Fruit fly (Drosophila melanogaster) whole organism, prepupa: ENCODE measurements around the gene CG31800.

Experiments
- Blimp-1 ChIP-seq: fragments of 200-800 bp; sonication (Bioruptor generic); optimal IDR thresholded peaks from 3 replicates; lab custom pipeline; 2017; ENCODE audit warnings: missing biosample characterization, missing genetic modification characterization, mild to moderate bottlenecking, moderate library complexity, missing genetic modification reagents
- CG10631 ChIP-seq: fragments of 200-800 bp; sonication (Bioruptor generic); optimal IDR thresholded peaks from 2 replicates; lab custom pipeline; 2016; ENCODE audit warnings: missing biosample characterization, missing genetic modification characterization
- CG10669 ChIP-seq: fragments of 200-800 bp; sonication (Bioruptor generic); optimal IDR thresholded peaks from 3 replicates; lab custom pipeline; 2018; ENCODE audit warnings: missing biosample characterization, mild to moderate bottlenecking, missing genetic modification characterization, moderate library complexity
- CG11762 ChIP-seq: fragments of 200-800 bp; sonication (Bioruptor generic); optimal IDR thresholded peaks from 3 replicates; lab custom pipeline; 2016; ENCODE audit warnings: missing biosample characterization, missing genetic modification characterization; ENCODE audit not compliant: insufficient read depth
- CG11902 ChIP-seq: fragments of 200-800 bp; sonication (Bioruptor generic); optimal IDR thresholded peaks from 3 replicates; lab custom pipeline; 2016; ENCODE audit warnings: missing biosample characterization, missing genetic modification characterization
- CG1621 ChIP-seq: fragments of 200-800 bp; sonication (Bioruptor generic); optimal IDR thresholded peaks from 3 replicates; lab custom pipeline; 2018; ENCODE audit warnings: missing biosample characterization, mild to moderate bottlenecking, missing genetic modification characterization
- CG16779 ChIP-seq: fragments of 200-800 bp; sonication (Bioruptor generic); optimal IDR thresholded peaks from 3 replicates; lab custom pipeline; 2017; ENCODE audit warnings: missing biosample characterization, mild to moderate bottlenecking, missing genetic modification characterization
- CG31627 ChIP-seq: fragments of 200-800 bp; sonication (Bioruptor generic); optimal IDR thresholded peaks from 3 replicates; lab custom pipeline; 2016; ENCODE audit warnings: missing biosample characterization, missing genetic modification characterization
- CG34406 ChIP-seq: fragments of 200-800 bp; sonication (Bioruptor generic); optimal IDR thresholded peaks from 3 replicates; lab custom pipeline; 2016; ENCODE audit warnings: missing biosample characterization, missing genetic modification characterization
- CG3919 ChIP-seq: fragments of 200-800 bp; sonication (Bioruptor generic); optimal IDR thresholded peaks from 3 replicates; lab custom pipeline; 2016; ENCODE audit warnings: missing biosample characterization, missing genetic modification characterization
- CG4318 ChIP-seq: fragments of 200-800 bp; sonication (Bioruptor generic); optimal IDR thresholded peaks from 3 replicates; lab custom pipeline; 2017; ENCODE audit warnings: missing biosample characterization, mild to moderate bottlenecking, missing genetic modification characterization
- CG6163 ChIP-seq: fragments of 200-800 bp; sonication (Bioruptor generic); IDR thresholded peaks from 3 replicates; pipeline ENCODE4 v1.3.6; 2022; ENCODE audit warnings: missing biosample characterization, missing genetic modification characterization
- CG6276 ChIP-seq: fragments of 200-800 bp; sonication (Bioruptor generic); optimal IDR thresholded peaks from 2 replicates; lab custom pipeline; 2017; ENCODE audit warnings: missing biosample characterization, mild to moderate bottlenecking, missing genetic modification characterization
- CG6792 ChIP-seq: fragments of 200-800 bp; sonication (Bioruptor generic); optimal IDR thresholded peaks from 3 replicates; lab custom pipeline; 2016; ENCODE audit warnings: missing biosample characterization, missing genetic modification characterization
- CG6854 ChIP-seq: fragments of 200-800 bp; sonication (Bioruptor generic); optimal IDR thresholded peaks from 2 replicates; lab custom pipeline; 2017; ENCODE audit warnings: missing biosample characterization, mild to moderate bottlenecking, missing genetic modification characterization
- CG7368 ChIP-seq: fragments of 200-800 bp; sonication (Bioruptor generic); optimal IDR thresholded peaks from 3 replicates; lab custom pipeline; 2016; ENCODE audit warnings: missing biosample characterization, missing genetic modification characterization
- CG8119 ChIP-seq: fragments of 200-800 bp; sonication (Bioruptor generic); IDR thresholded peaks from 3 replicates; pipeline ENCODE4 v1.3.6; 2022; ENCODE audit warnings: missing biosample characterization, missing genetic modification characterization
- CG8319 ChIP-seq: fragments of 200-800 bp; sonication (Bioruptor generic); optimal IDR thresholded peaks from 3 replicates; lab custom pipeline; 2016; ENCODE audit warnings: missing biosample characterization, missing genetic modification characterization
- CG8632 ChIP-seq: fragments of 200-800 bp; sonication (Bioruptor generic); optimal IDR thresholded peaks from 3 replicates; lab custom pipeline; 2016; ENCODE audit warnings: missing biosample characterization, missing genetic modification characterization
- Eip75B ChIP-seq: fragments of 200-800 bp; sonication (Bioruptor generic); optimal IDR thresholded peaks from 3 replicates; lab custom pipeline; 2016; ENCODE audit warnings: missing biosample characterization, missing genetic modification characterization
- Eip78C ChIP-seq: fragments of 200-800 bp; sonication (Bioruptor generic); peaks from one replicate; lab custom pipeline; 2016; ENCODE audit warnings: missing biosample characterization, missing genetic modification characterization
- Ets21C ChIP-seq: fragments of 200-800 bp; sonication (Bioruptor generic); optimal IDR thresholded peaks from 3 replicates; lab custom pipeline; 2016; ENCODE audit warnings: missing biosample characterization, missing genetic modification characterization
- Ets96B ChIP-seq: fragments of 200-800 bp; optimal IDR thresholded peaks from 2 replicates; lab custom pipeline; 2019; ENCODE audit warnings: missing biosample characterization, mild to moderate bottlenecking, missing genetic modification characterization, moderate library complexity
- Gug ChIP-seq: fragments of 200-800 bp; sonication (Bioruptor generic); IDR thresholded peaks from 2 replicates; pipeline ENCODE4 v1.3.6; 2022; ENCODE audit warnings: missing biosample characterization, missing genetic modification characterization
- Hr38 ChIP-seq: sonication (Bioruptor generic); optimal IDR thresholded peaks from 2 replicates; lab custom pipeline; 2016; ENCODE audit warnings: missing biosample characterization, missing genetic modification characterization
- Hr39 ChIP-seq: fragments of 200-800 bp; sonication (Bioruptor generic); optimal IDR thresholded peaks from 2 replicates; lab custom pipeline; 2016; ENCODE audit warnings: missing biosample characterization, missing genetic modification characterization
- Hr4 ChIP-seq: fragments of 200-800 bp; sonication (Bioruptor generic); optimal IDR thresholded peaks from 3 replicates; lab custom pipeline; 2016; ENCODE audit warnings: missing biosample characterization, missing genetic modification characterization
- Met ChIP-seq: fragments of 200-800 bp; sonication (Bioruptor generic); optimal IDR thresholded peaks from 3 replicates; lab custom pipeline; 2016; ENCODE audit warnings: missing biosample characterization, missing genetic modification characterization
- OdsH ChIP-seq: fragments of 200-800 bp; sonication (Bioruptor generic); optimal IDR thresholded peaks from 3 replicates; lab custom pipeline; 2016; ENCODE audit warnings: missing biosample characterization, missing genetic modification characterization
- Sox102F ChIP-seq: fragments of 200-800 bp; sonication (Bioruptor generic); optimal IDR thresholded peaks from 2 replicates; lab custom pipeline; 2016; ENCODE audit warnings: missing biosample characterization, mild to moderate bottlenecking, missing genetic modification characterization
- Sox14 ChIP-seq: fragments of 200-800 bp; sonication (Bioruptor generic); optimal IDR thresholded peaks from 3 replicates; lab custom pipeline; 2016; ENCODE audit warnings: missing biosample characterization, missing genetic modification characterization
- achi ChIP-seq: fragments of 200-800 bp; sonication (Bioruptor generic); optimal IDR thresholded peaks from 3 replicates; lab custom pipeline; 2016; ENCODE audit warnings: missing biosample characterization, missing genetic modification characterization
- acj6 ChIP-seq: fragments of 200-800 bp; sonication (Bioruptor generic); optimal IDR thresholded peaks from 3 replicates; lab custom pipeline; 2016; ENCODE audit warnings: missing biosample characterization, missing genetic modification characterization
- dac ChIP-seq: fragments of 200-800 bp; sonication (Bioruptor generic); optimal IDR thresholded peaks from 2 replicates; lab custom pipeline; 2017; ENCODE audit warnings: missing biosample characterization, mild to moderate bottlenecking, missing genetic modification characterization
- dsx ChIP-seq: fragments of 200-800 bp; optimal IDR thresholded peaks from 3 replicates; lab custom pipeline; 2019; ENCODE audit warnings: missing biosample characterization, mild to moderate bottlenecking, missing genetic modification characterization, moderate library complexity; ENCODE audit not compliant: poor library complexity, severe bottlenecking
- eg ChIP-seq: fragments of 200-800 bp; sonication (Bioruptor generic); IDR thresholded peaks from 3 replicates; pipeline ENCODE4 v1.3.6; 2022; ENCODE audit warnings: missing biosample characterization, missing genetic modification characterization
- esn ChIP-seq: fragments of 200-800 bp; sonication (Bioruptor generic); optimal IDR thresholded peaks from 2 replicates; lab custom pipeline; 2016; ENCODE audit warnings: missing biosample characterization, mild to moderate bottlenecking, missing genetic modification characterization, moderate library complexity
- fd59A ChIP-seq: fragments of 200-800 bp; sonication (Bioruptor generic); optimal IDR thresholded peaks from 2 replicates; lab custom pipeline; 2017; ENCODE audit warnings: missing biosample characterization, mild to moderate bottlenecking, missing genetic modification characterization, missing genetic modification reagents
- fd85E ChIP-seq: fragments of 200-800 bp; sonication (Bioruptor generic); optimal IDR thresholded peaks from 3 replicates; lab custom pipeline; 2016; ENCODE audit warnings: missing biosample characterization, missing genetic modification characterization
- fkh ChIP-seq: fragments of 200-800 bp; sonication (Bioruptor generic); optimal IDR thresholded peaks from 3 replicates; lab custom pipeline; 2017; ENCODE audit warnings: missing biosample characterization, mild to moderate bottlenecking, missing genetic modification characterization, moderate library complexity
- lz ChIP-seq: fragments of 200-800 bp; sonication (Bioruptor generic); optimal IDR thresholded peaks from 3 replicates; lab custom pipeline; 2016; ENCODE audit warnings: missing biosample characterization, missing genetic modification characterization
- net ChIP-seq: fragments of 200-800 bp; sonication (Bioruptor generic); optimal IDR thresholded peaks from 3 replicates; lab custom pipeline; 2016; ENCODE audit warnings: missing biosample characterization, missing genetic modification characterization
- pdm3 ChIP-seq: fragments of 200-800 bp; sonication (Bioruptor generic); optimal IDR thresholded peaks from 3 replicates; lab custom pipeline; 2016; ENCODE audit warnings: missing biosample characterization, missing genetic modification characterization
- spab ChIP-seq: fragments of 200-800 bp; sonication (Bioruptor generic); optimal IDR thresholded peaks from 2 replicates; lab custom pipeline; 2017; ENCODE audit warnings: missing biosample characterization, mild to moderate bottlenecking, missing genetic modification characterization, missing genetic modification reagents
- ss ChIP-seq, 2 experiments: fragments of 200-800 bp; sonication (Bioruptor generic); optimal IDR thresholded peaks; 2 replicates in 1 of 2; 3 replicates in 1 of 2; lab custom pipeline; 2017 to 2018; ENCODE audit warnings: mild to moderate bottlenecking in 2 of 2, missing biosample characterization in 2 of 2, missing genetic modification characterization in 2 of 2, moderate library complexity in 1 of 2
- svp ChIP-seq: fragments of 200-800 bp; sonication (Bioruptor generic); peaks from one replicate; lab custom pipeline; 2016; ENCODE audit warnings: missing biosample characterization, missing genetic modification characterization
- vri ChIP-seq: fragments of 200-800 bp; sonication (Bioruptor generic); optimal IDR thresholded peaks from 3 replicates; lab custom pipeline; 2016; ENCODE audit warnings: missing biosample characterization, mild to moderate bottlenecking, missing genetic modification characterization

The CG31800 gene

dm6 chr2L:19027246-19027886 is 7.0 kb downstream of the CG31800 start, which contains the start of gene Sidpn:
Gene Sidpn, plus strand, starts transcription at chr2L:19027710.
- TF ChIP-seq pdm3 (no peak), lz (no peak), CG6276 (no peak), Hr38 (GFP tag; lab: Kevin White, UChicago) (no peak)

- TF ChIP-seq Sox14 (GFP tag; lab: Kevin White, UChicago): peak; percentile 57
- peak; percentile 76 for TF ChIP-seq CG10669 (GFP tag; lab: Kevin White, UChicago)
- TF ChIP-seq CG1621 (tag; lab: Kevin White, UChicago): peak; percentile 60
- peak; percentile 69 for TF ChIP-seq svp
- TF ChIP-seq Eip75B (GFP tag; lab: Kevin White, UChicago): peak; percentile 42
- TF ChIP-seq eg (GFP tag; lab: Robert Waterston, UW): 0 out of 3 replicates have a peak, but pooled peaks have one; percentile 21
- peak; percentile 5 for TF ChIP-seq CG11902
- peak; percentile 48 for TF ChIP-seq esn (GFP tag; lab: Kevin White, UChicago)
- TF ChIP-seq achi: peak; percentile 27
- no peak for TF ChIP-seq vri (GFP tag; lab: Kevin White, UChicago)
- no peak for TF ChIP-seq Gug (GFP tag; lab: Robert Waterston, UW)
- no peak for TF ChIP-seq Hr38 (GFP tag; lab: Kevin White, UChicago)
- TF ChIP-seq Hr4: peak; percentile 21
- TF ChIP-seq Ets21C (GFP tag; lab: Kevin White, UChicago): peak; percentile 29
- TF ChIP-seq CG6854 (GFP tag; lab: Kevin White, UChicago): no peak
- TF ChIP-seq CG3919 (GFP tag; lab: Kevin White, UChicago): peak; percentile 30
- peak; percentile 71 for TF ChIP-seq dsx (GFP tag; lab: Kevin White, UChicago)
- peak; percentile 24 for TF ChIP-seq CG6276
- no peak for TF ChIP-seq fkh (GFP tag; lab: Kevin White, UChicago)
- TF ChIP-seq OdsH: peak; percentile 35
- peak; percentile 11 for TF ChIP-seq CG4318 (GFP tag; lab: Kevin White, UChicago)
- TF ChIP-seq CG7368 (GFP tag; lab: Kevin White, UChicago): no peak
- peak; percentile 44 for TF ChIP-seq CG10631
- peak; percentile 45 for TF ChIP-seq Met
- TF ChIP-seq CG34406 (GFP tag; lab: Kevin White, UChicago): peak; percentile 47
- TF ChIP-seq pdm3: peak; percentile 58
- TF ChIP-seq lz: peak; percentile 29
- no peak for TF ChIP-seq fd85E
- peak; percentile 6 for TF ChIP-seq CG11762 (GFP tag; lab: Kevin White, UChicago)
- peak; percentile 66 for TF ChIP-seq fd59A (GFP tag; lab: Kevin White, UChicago)
- TF ChIP-seq Hr39 (GFP tag; lab: Kevin White, UChicago): peak; percentile 16
- peak; percentile 86 for TF ChIP-seq Eip78C
- TF ChIP-seq Blimp-1 (GFP tag; lab: Kevin White, UChicago): no peak
- TF ChIP-seq ss (GFP tag; optimal IDR thresholded peaks at IDR 0.05; lab: Kevin White, UChicago): peak; percentile 20 to 74
- no peak for TF ChIP-seq CG8319 (GFP tag; lab: Kevin White, UChicago)
- TF ChIP-seq CG6163 (GFP tag; lab: Robert Waterston, UW): peak; percentile 27; the same call in 1 of the 3 replicates
- TF ChIP-seq CG8632 (GFP tag; lab: Kevin White, UChicago): peak; percentile 43
- peak; percentile 41; the same call in 1 of the 3 replicates for TF ChIP-seq CG8119 (GFP tag; lab: Robert Waterston, UW)
- TF ChIP-seq Sox102F (GFP tag; lab: Kevin White, UChicago): peak; percentile 21
- peak; percentile 13 for TF ChIP-seq CG16779 (tag; lab: Kevin White, UChicago)
- peak; percentile 73 for TF ChIP-seq Ets96B (tag; lab: Kevin White, UChicago)
- TF ChIP-seq spab: peak; percentile 64
- peak; percentile 34 for TF ChIP-seq acj6 (GFP tag; lab: Kevin White, UChicago)
- no peak for TF ChIP-seq dac (GFP tag; lab: Kevin White, UChicago)
- peak; percentile 41 for TF ChIP-seq CG6792 (GFP tag; lab: Kevin White, UChicago)
- TF ChIP-seq CG31627 (GFP tag; lab: Kevin White, UChicago): peak; percentile 33
- peak; percentile 20 for TF ChIP-seq net (GFP tag; lab: Kevin White, UChicago)
Measured at dm6 chr2L:19026491-19027197, 7.7 kb downstream of the CG31800 start.
